Worm (Caenorhabditis elegans): ENCODE data around the gene dsh-2.

Gene dsh-2

ce11 chrII:5067927-5068326 lies 13.0 kb downstream of the dsh-2 start, which contains the start of gene C27A2.8:
Gene C27A2.8, minus strand, starts transcription at chrII:5068043.
- TF ChIP-seq pha-4 (tag; optimal IDR thresholded peaks at IDR 0.05) (no peak), let-607 (tag; optimal IDR thresholded peaks at IDR 0.05) (no peak), mes-4 (tag; optimal IDR thresholded peaks at IDR 0.05) (no peak), attf-5 (GFP tag; optimal IDR thresholded peaks at IDR 0.05) (no peak), atf-7 (tag; optimal IDR thresholded peaks at IDR 0.05) (no peak), fkh-3 (tag; optimal IDR thresholded peaks at IDR 0.05) (no peak), Y79H2A.3 (GFP tag; conservative IDR thresholded peaks at IDR 0.05) (no peak), cebp-1 (GFP tag; IDR thresholded peaks at IDR 0.05) (no peak), cebp-1 (tag; optimal IDR thresholded peaks at IDR 0.05) (no peak), gei-17 (GFP tag; optimal IDR thresholded peaks at IDR 0.05) (no peak), ets-4 (GFP tag; optimal IDR thresholded peaks at IDR 0.05) (no peak), snpc-4 (GFP tag; optimal IDR thresholded peaks at IDR 0.05) (no peak), snpc-4 (tag; optimal IDR thresholded peaks at IDR 0.05) (no peak), Y95B8A.8 (GFP tag; IDR thresholded peaks at IDR 0.05) (no peak), unc-62 (GFP tag; optimal IDR thresholded peaks at IDR 0.05) (no peak), D2030.7 (GFP tag; IDR thresholded peaks at IDR 0.05) (no peak), lsy-27 (tag; optimal IDR thresholded peaks at IDR 0.05; ENCODE audit: borderline replicate concordance, insufficient read depth) (no peak), F22D6.2 (tag; optimal IDR thresholded peaks at IDR 0.05) (no peak), rcor-1 (GFP tag; IDR thresholded peaks at IDR 0.05) (no peak), tbx-9 (tag; optimal IDR thresholded peaks at IDR 0.05; ENCODE audit: borderline replicate concordance) (no peak)

- TF ChIP-seq mel-28 (tag; optimal IDR thresholded peaks at IDR 0.05; ENCODE audit: borderline replicate concordance) (no peak), Y53F4B.3 (GFP tag; IDR thresholded peaks at IDR 0.05) (no peak), lin-35 (GFP tag; optimal IDR thresholded peaks at IDR 0.05) (no peak), madf-10 (tag; optimal IDR thresholded peaks at IDR 0.05) (no peak), ztf-25 (GFP tag; IDR thresholded peaks at IDR 0.05) (no peak), cebp-2 (GFP tag; IDR thresholded peaks at IDR 0.05) (no peak), nhr-179 (tag; optimal IDR thresholded peaks at IDR 0.05) (no peak), hlh-26 (GFP tag; conservative IDR thresholded peaks at IDR 0.05) (no peak), mes-4 (tag; optimal IDR thresholded peaks at IDR 0.05) (no peak), let-607 (tag; optimal IDR thresholded peaks at IDR 0.05) (no peak), let-526 (GFP tag; IDR thresholded peaks at IDR 0.05) (no peak), F37B4.10 (GFP tag; IDR thresholded peaks at IDR 0.05) (no peak), snpc-3.4 (tag; optimal IDR thresholded peaks at IDR 0.05) (no peak), attf-5 (GFP tag; optimal IDR thresholded peaks at IDR 0.05) (no peak), dpl-1 (GFP tag; optimal IDR thresholded peaks at IDR 0.05) (no peak), pha-4 (tag; optimal IDR thresholded peaks at IDR 0.05) (no peak)
Observed at ce11 chrII:5066967-5067366, 14.0 kb downstream of the dsh-2 start.

ce11 chrII:5061794-5062368 lies 19.1 kb downstream of the dsh-2 start, which contains the start of gene smc-5:
Gene smc-5, plus strand, starts transcription at chrII:5062125.
- TF ChIP-seq tbp1 (GFP tag; optimal IDR thresholded peaks at IDR 0.05) (peak; percentile 54), dpl-1 (GFP tag; optimal IDR thresholded peaks at IDR 0.05) (peak; percentile 84), mxl-1 (tag; optimal IDR thresholded peaks at IDR 0.05) (no peak), let-526 (GFP tag; IDR thresholded peaks at IDR 0.05) (no peak), snpc-4 (GFP tag; optimal IDR thresholded peaks at IDR 0.05) (peak; percentile 18), snpc-4 (tag; optimal IDR thresholded peaks at IDR 0.05) (peak in 3 of 4 experiments; percentile 66 to 84 (median 68)), aptf-2 (GFP tag; conservative IDR thresholded peaks at IDR 0.05) (no peak), efl-1 (GFP tag; optimal IDR thresholded peaks at IDR 0.05) (peak; percentile 94), ceh-100 (GFP tag; IDR thresholded peaks at IDR 0.05) (peak; percentile 96), nhr-27 (tag; optimal IDR thresholded peaks at IDR 0.05) (no peak), lin-35 (GFP tag; optimal IDR thresholded peaks at IDR 0.05) (peak in 2 of 3 experiments; percentile 24 to 66), aptf-3 (GFP tag; IDR thresholded peaks at IDR 0.05) (no peak), F22D6.2 (tag; optimal IDR thresholded peaks at IDR 0.05) (no peak), attf-3 (GFP tag; conservative IDR thresholded peaks at IDR 0.05) (0 out of 2 replicates have a peak, but pooled peaks have one; percentile 31), die-1 (tag; optimal IDR thresholded peaks at IDR 0.05) (peak; percentile 7), lin-40 (tag; optimal IDR thresholded peaks at IDR 0.05) (no peak), Y53G8AR.9 (GFP tag; conservative IDR thresholded peaks at IDR 0.05) (no peak), nhr-179 (tag; optimal IDR thresholded peaks at IDR 0.05) (no peak), F49E8.2 (tag; optimal IDR thresholded peaks at IDR 0.05; ENCODE audit: insufficient read depth) (peak; percentile 27), C06A6.2 (GFP tag; conservative IDR thresholded peaks at IDR 0.05) (no peak)
